Worm (Caenorhabditis elegans): ENCODE data around the gene K10D11.5.

DNA sequence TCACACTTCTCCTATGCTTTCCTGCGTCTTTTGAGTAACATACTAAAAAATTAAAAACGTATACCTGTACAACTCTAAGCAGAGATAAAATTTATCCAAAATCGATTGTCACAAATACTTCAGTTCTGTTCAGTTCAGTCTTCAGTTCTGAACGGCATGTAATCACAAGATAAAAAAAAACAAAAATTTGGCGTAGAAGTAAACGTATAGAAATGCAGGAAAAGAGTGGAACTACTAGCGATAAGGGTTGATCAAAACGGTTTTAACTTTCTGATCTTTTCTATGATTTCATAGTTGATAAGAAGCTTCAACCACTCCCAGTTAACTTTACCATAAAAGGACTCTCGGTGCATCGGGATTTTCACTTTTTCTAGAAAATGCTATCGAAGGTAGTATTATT is 26.6 kb downstream of the K10D11.5 start, which contains the start of gene dod-22:
- TF ChIP-seq nhr-2 (tag; optimal IDR thresholded peaks at IDR 0.05), result no peak
- no peak for TF ChIP-seq bed-3 (GFP tag; optimal IDR thresholded peaks at IDR 0.05)
- TF ChIP-seq unc-39 (tag; optimal IDR thresholded peaks at IDR 0.05), result no peak
- no peak for TF ChIP-seq unc-62 (GFP tag; optimal IDR thresholded peaks at IDR 0.05)
- TF ChIP-seq elt-3 (tag; optimal IDR thresholded peaks at IDR 0.05), result no peak
- TF ChIP-seq sptf-1 (tag; optimal IDR thresholded peaks at IDR 0.05), result no peak
- TF ChIP-seq lin-13 (tag; optimal IDR thresholded peaks at IDR 0.05), result no peak
- TF ChIP-seq flh-1 (GFP tag; optimal IDR thresholded peaks at IDR 0.05), result no peak
- TF ChIP-seq lin-32 (GFP tag; optimal IDR thresholded peaks at IDR 0.05), result no peak
- no peak for TF ChIP-seq ceh-39 (tag; optimal IDR thresholded peaks at IDR 0.05)
- TF ChIP-seq ztf-11 (tag; optimal IDR thresholded peaks at IDR 0.05), result no peak
- no peak for TF ChIP-seq nhr-76 (tag; optimal IDR thresholded peaks at IDR 0.05)

All from whole organism, mixed stage, embryonic.